Worm (Caenorhabditis elegans) whole organism, L1 larva: ENCODE measurements around the gene pha-1.

Source experiments
- Y116A8C.19 ChIP-seq: sonication (generic microtip); optimal IDR thresholded peaks from 2 replicates; lab custom pipeline; 2016; ENCODE audit warnings: missing compliant biosample characterization, missing genetic modification characterization, borderline replicate concordance
- aha-1 ChIP-seq: fragments of 150-350 bp; optimal IDR thresholded peaks from 2 replicates; lab custom pipeline; 2014; ENCODE audit warnings: missing biosample characterization, missing genetic modification characterization
- ceh-63 ChIP-seq: fragments of 200-800 bp; sonication (Bioruptor generic); optimal IDR thresholded peaks from 2 replicates; lab custom pipeline; 2018; ENCODE audit warnings: mild to moderate bottlenecking, missing genetic modification characterization, missing compliant biosample characterization
- ceh-82 ChIP-seq, 3 experiments: fragments of 150-350 bp in 1 of 3; sonication (generic microtip) in 2 of 3; optimal IDR thresholded peaks; 2 replicates each; lab custom pipeline; 2014 to 2017; ENCODE audit warnings: missing biosample characterization in 3 of 3, missing genetic modification characterization in 3 of 3
- ceh-90 ChIP-seq: sonication (generic microtip); optimal IDR thresholded peaks from 2 replicates; lab custom pipeline; 2016; ENCODE audit warnings: missing genetic modification characterization, missing compliant biosample characterization
- dsc-1 ChIP-seq: sonication (generic microtip); optimal IDR thresholded peaks from 2 replicates; lab custom pipeline; 2016; ENCODE audit warnings: mild to moderate bottlenecking, missing genetic modification characterization, missing compliant biosample characterization
- efl-1 ChIP-seq, 4 experiments: fragments of 150-350 bp; optimal IDR thresholded peaks in 3 of 4; peaks in 1 of 4; 1 replicate in 1 of 4; 2 replicates in 3 of 4; lab custom pipeline; 2014; ENCODE audit warnings: missing biosample characterization in 2 of 4, missing genetic modification characterization in 2 of 4, missing genetic modification reagents in 2 of 4
- egl-13 ChIP-seq: sonication (generic microtip); optimal IDR thresholded peaks from 2 replicates; lab custom pipeline; 2016; ENCODE audit warnings: missing genotype, missing genetic modification reagents, missing genetic modification characterization, missing compliant biosample characterization
- elt-3 ChIP-seq, 6 experiments: fragments of 150-350 bp in 1 of 6; sonication (generic microtip); optimal IDR thresholded peaks; 2 replicates each; lab custom pipeline; 2017 to 2018; ENCODE audit warnings: missing biosample characterization in 6 of 6, missing genetic modification characterization in 6 of 6, inconsistent platforms in 1 of 6
- ets-5 ChIP-seq: fragments of 200-800 bp; sonication (Bioruptor generic); IDR thresholded peaks from 2 replicates; pipeline ENCODE4 v1.3.6; 2022; ENCODE audit warnings: missing genetic modification characterization, missing compliant biosample characterization
- fkh-10 ChIP-seq: sonication (generic microtip); optimal IDR thresholded peaks from 2 replicates; lab custom pipeline; 2017; ENCODE audit warnings: missing biosample characterization, missing genetic modification reagents, missing genetic modification characterization
- fkh-8 ChIP-seq: sonication (generic microtip); optimal IDR thresholded peaks from 2 replicates; lab custom pipeline; 2016; ENCODE audit warnings: mild to moderate bottlenecking, missing genetic modification characterization, missing compliant biosample characterization
- hlh-17 ChIP-seq: fragments of 200-800 bp; sonication (Bioruptor generic); optimal IDR thresholded peaks from 2 replicates; lab custom pipeline; 2018; ENCODE audit warnings: missing genetic modification characterization, mild to moderate bottlenecking, missing compliant biosample characterization, moderate library complexity, borderline replicate concordance
- hlh-4 ChIP-seq: sonication (generic microtip); optimal IDR thresholded peaks from 2 replicates; lab custom pipeline; 2016; ENCODE audit warnings: mild to moderate bottlenecking, missing genetic modification characterization, missing compliant biosample characterization
- jun-1 ChIP-seq: fragments of 150-350 bp; optimal IDR thresholded peaks from 2 replicates; lab custom pipeline; 2014; ENCODE audit warnings: missing biosample characterization, missing genetic modification reagents, missing genetic modification characterization
- lin-14 ChIP-seq: fragments of 200-800 bp; sonication (Bioruptor generic); optimal IDR thresholded peaks from 2 replicates; lab custom pipeline; 2018; ENCODE audit warnings: mild to moderate bottlenecking, missing genetic modification characterization, moderate library complexity, missing compliant biosample characterization
- lin-15B ChIP-seq: fragments of 150-350 bp; sonication (generic microtip); optimal IDR thresholded peaks from 3 replicates; lab custom pipeline; 2014; ENCODE audit warnings: missing biosample characterization, missing genetic modification characterization
- lin-39 ChIP-seq: fragments of 150-350 bp; optimal IDR thresholded peaks from 2 replicates; lab custom pipeline; 2014; ENCODE audit warnings: missing biosample characterization, missing genetic modification reagents, missing genetic modification characterization
- lsy-2 ChIP-seq, 2 experiments: fragments of 150-350 bp; optimal IDR thresholded peaks; 2 replicates each; lab custom pipeline; 2014; ENCODE audit warnings: missing biosample characterization in 2 of 2, missing genetic modification characterization in 2 of 2
- mdl-1 ChIP-seq, 2 experiments: fragments of 150-350 bp; optimal IDR thresholded peaks; 2 replicates each; lab custom pipeline; 2014 to 2017; ENCODE audit warnings: missing biosample characterization in 2 of 2, missing genetic modification characterization in 2 of 2, inconsistent platforms in 1 of 2
- mef-2 ChIP-seq: fragments of 150-350 bp; optimal IDR thresholded peaks from 2 replicates; lab custom pipeline; 2014; ENCODE audit warnings: missing biosample characterization, missing genetic modification characterization
- mep-1 ChIP-seq: fragments of 150-350 bp; optimal IDR thresholded peaks from 2 replicates; lab custom pipeline; 2014; ENCODE audit warnings: missing biosample characterization, missing genetic modification characterization
- nhr-12 ChIP-seq: sonication (generic microtip); optimal IDR thresholded peaks from 2 replicates; lab custom pipeline; 2017; ENCODE audit warnings: missing biosample characterization, missing genetic modification characterization
- nhr-237 ChIP-seq: fragments of 150-350 bp; optimal IDR thresholded peaks from 2 replicates; lab custom pipeline; 2014; ENCODE audit warnings: missing biosample characterization, missing genetic modification characterization
- nhr-28 ChIP-seq: fragments of 150-350 bp; optimal IDR thresholded peaks from 2 replicates; lab custom pipeline; 2014; ENCODE audit warnings: missing biosample characterization, missing genetic modification characterization
- nhr-47 ChIP-seq: sonication (generic microtip); optimal IDR thresholded peaks from 2 replicates; lab custom pipeline; 2016; ENCODE audit warnings: mild to moderate bottlenecking, missing genetic modification characterization, moderate library complexity, missing compliant biosample characterization
- nhr-71 ChIP-seq: sonication (generic microtip); optimal IDR thresholded peaks from 2 replicates; lab custom pipeline; 2016; ENCODE audit warnings: mild to moderate bottlenecking, missing genetic modification characterization, moderate library complexity, missing compliant biosample characterization
- nhr-85 ChIP-seq: sonication (generic microtip); peaks from one replicate; lab custom pipeline; 2016; ENCODE audit warnings: missing genetic modification characterization, inconsistent platforms, missing compliant biosample characterization
- pag-3 ChIP-seq: sonication (generic microtip); optimal IDR thresholded peaks from 2 replicates; lab custom pipeline; 2017; ENCODE audit warnings: missing genetic modification characterization, mild to moderate bottlenecking, missing compliant biosample characterization, antibody characterized with exemption, borderline replicate concordance; ENCODE audit not compliant: insufficient read depth
- pax-3 ChIP-seq: fragments of 200-800 bp; sonication (Bioruptor generic); optimal IDR thresholded peaks from 2 replicates; lab custom pipeline; 2018; ENCODE audit warnings: mild to moderate bottlenecking, missing genetic modification characterization, moderate library complexity, missing compliant biosample characterization
- rnt-1 ChIP-seq: sonication (generic microtip); optimal IDR thresholded peaks from 2 replicates; lab custom pipeline; 2016; ENCODE audit warnings: mild to moderate bottlenecking, missing genetic modification characterization, moderate library complexity, missing compliant biosample characterization
- snpc-4 ChIP-seq: fragments of 150-350 bp; optimal IDR thresholded peaks from 2 replicates; lab custom pipeline; 2014; ENCODE audit warnings: missing biosample characterization, missing genetic modification characterization
- sox-4 ChIP-seq: sonication (generic microtip); optimal IDR thresholded peaks from 2 replicates; lab custom pipeline; 2016; ENCODE audit warnings: missing genetic modification characterization, missing compliant biosample characterization
- sptf-1 ChIP-seq: fragments of 150-350 bp; optimal IDR thresholded peaks from 2 replicates; lab custom pipeline; 2014; ENCODE audit warnings: missing biosample characterization, missing genetic modification characterization
- swsn-7 ChIP-seq: sonication (generic microtip); optimal IDR thresholded peaks from 2 replicates; lab custom pipeline; 2016; ENCODE audit warnings: missing genetic modification characterization, missing compliant biosample characterization
- tbx-2 ChIP-seq: sonication (generic microtip); optimal IDR thresholded peaks from 2 replicates; lab custom pipeline; 2016; ENCODE audit warnings: missing genetic modification characterization, missing compliant biosample characterization
- tlp-1 ChIP-seq: fragments of 150-350 bp; optimal IDR thresholded peaks from 2 replicates; lab custom pipeline; 2014; ENCODE audit warnings: missing biosample characterization, missing genetic modification characterization
- unc-86 ChIP-seq: sonication (generic microtip); optimal IDR thresholded peaks from 2 replicates; lab custom pipeline; 2016; ENCODE audit warnings: missing genetic modification characterization, missing compliant biosample characterization
- xbp-1 ChIP-seq: sonication (generic microtip); optimal IDR thresholded peaks from 2 replicates; lab custom pipeline; 2016; ENCODE audit warnings: missing genetic modification characterization, missing compliant biosample characterization
- zag-1 ChIP-seq: fragments of 150-350 bp; optimal IDR thresholded peaks from 2 replicates; lab custom pipeline; 2014; ENCODE audit warnings: missing biosample characterization, missing genetic modification characterization
- ztf-4 ChIP-seq: fragments of 150-350 bp; optimal IDR thresholded peaks from 2 replicates; lab custom pipeline; 2014; ENCODE audit warnings: missing biosample characterization, missing genetic modification characterization

pha-1 gene

ce11 chrIII:11170509-11170908 is 38.9 kb downstream of the pha-1 start:
- TF ChIP-seq ztf-4 (tag; lab: Kevin White, UChicago) (no peak), tlp-1 (tag; lab: Kevin White, UChicago) (no peak), jun-1 (tag; lab: Kevin White, UChicago) (no peak), sptf-1 (tag; lab: Kevin White, UChicago) (no peak), nhr-85 (tag; lab: Kevin White, UChicago) (no peak), ceh-82 (tag; optimal IDR thresholded peaks at IDR 0.05; lab: Kevin White, UChicago) (no peak), xbp-1 (tag; lab: Kevin White, UChicago) (no peak), lin-15B (no peak), mef-2 (tag; lab: Kevin White, UChicago) (no peak)

ce11 chrIII:11172232-11172713 is 40.7 kb downstream of the pha-1 start:
- no peak for TF ChIP-seq aha-1 (tag; lab: Kevin White, UChicago)
- TF ChIP-seq Y116A8C.19 (tag; lab: Kevin White, UChicago) = no peak
- no peak for TF ChIP-seq elt-3 (tag; optimal IDR thresholded peaks at IDR 0.05; lab: Kevin White, UChicago)
- TF ChIP-seq pag-3 = no peak
- no peak for TF ChIP-seq nhr-85 (tag; lab: Kevin White, UChicago)
- TF ChIP-seq hlh-17 (GFP tag; lab: Kevin White, UChicago) = no peak
- no peak for TF ChIP-seq nhr-28 (tag; lab: Kevin White, UChicago)
- no peak for TF ChIP-seq sox-4 (tag; lab: Kevin White, UChicago)
- TF ChIP-seq nhr-237 = no peak
- no peak for TF ChIP-seq nhr-12 (tag; lab: Kevin White, UChicago)
- no peak for TF ChIP-seq lin-14 (GFP tag; lab: Kevin White, UChicago)
- no peak for TF ChIP-seq lin-15B
- TF ChIP-seq mep-1 (tag; lab: Kevin White, UChicago) = no peak
- no peak for TF ChIP-seq rnt-1 (tag; lab: Kevin White, UChicago)
- no peak for TF ChIP-seq hlh-4 (tag; lab: Kevin White, UChicago)
- TF ChIP-seq mdl-1 (tag; optimal IDR thresholded peaks at IDR 0.05; lab: Kevin White, UChicago) = no peak

ce11 chrIII:11175642-11176217 is 44.2 kb downstream of the pha-1 start:
- TF ChIP-seq ceh-90 (no peak), ceh-63 (GFP tag; lab: Kevin White, UChicago) (no peak), lin-39 (tag; lab: Kevin White, UChicago) (no peak), xbp-1 (tag; lab: Kevin White, UChicago) (no peak), pax-3 (tag; lab: Kevin White, UChicago) (no peak)
- TF ChIP-seq, all 84 proteins: peak for 0

ce11 chrIII:11185483-11186115 is 54.0 kb downstream of the pha-1 start:
- TF ChIP-seq rnt-1 (tag; lab: Kevin White, UChicago) (peak; percentile 4), egl-13 (tag; lab: Kevin White, UChicago) (peak; percentile 24), tbx-2 (no peak), nhr-47 (peak; percentile 48), fkh-10 (peak; percentile 88), lsy-2 (tag; optimal IDR thresholded peaks at IDR 0.05; lab: Kevin White, UChicago) (peak in 1 of 2 experiments; percentile 5), ets-5 (GFP tag; lab: Robert Waterston, UW) (no peak), mep-1 (tag; lab: Kevin White, UChicago) (peak; percentile 10), fkh-8 (tag; lab: Kevin White, UChicago) (peak; percentile 50), pag-3 (no peak), swsn-7 (tag; lab: Kevin White, UChicago) (peak; percentile 26), dsc-1 (tag; lab: Kevin White, UChicago) (peak; percentile 19), nhr-71 (tag; lab: Kevin White, UChicago) (peak; percentile 39), lin-14 (GFP tag; lab: Kevin White, UChicago) (peak; percentile 94), nhr-28 (tag; lab: Kevin White, UChicago) (no peak), ceh-82 (tag; optimal IDR thresholded peaks at IDR 0.05; lab: Kevin White, UChicago) (peak in 1 of 3 experiments; percentile 44), snpc-4 (no peak), zag-1 (tag; lab: Kevin White, UChicago) (no peak), unc-86 (tag; lab: Kevin White, UChicago) (peak; percentile 48), efl-1 (optimal IDR thresholded peaks at IDR 0.05; lab: Kevin White, UChicago) (peak in 1 of 2 experiments; percentile 0), efl-1 (GFP tag; optimal IDR thresholded peaks at IDR 0.05 in 1 of 2; lab: Kevin White, UChicago) (no peak)
